Worm (Caenorhabditis elegans) whole organism, young adult: ENCODE results near the gene F41C3.2.

ENCODE experiments used
- D2030.7 ChIP-seq: fragments of 200-800 bp; sonication (Bioruptor generic); IDR thresholded peaks from 2 replicates; pipeline ENCODE4 v1.3.6; 2022; ENCODE audit warnings: missing genetic modification reagents, missing genetic modification characterization, missing compliant biosample characterization
- F10E7.11 ChIP-seq: sonication (generic microtip); optimal IDR thresholded peaks from 2 replicates; lab custom pipeline; 2017; ENCODE audit warnings: mild to moderate bottlenecking, missing genetic modification characterization, moderate library complexity, missing compliant biosample characterization
- F49E8.2 ChIP-seq: sonication (generic microtip); optimal IDR thresholded peaks from 3 replicates; lab custom pipeline; 2017; ENCODE audit warnings: missing genetic modification characterization, mild to moderate bottlenecking, missing compliant biosample characterization, antibody characterized with exemption, moderate library complexity; ENCODE audit not compliant: insufficient read depth
- Y53F4B.3 ChIP-seq: fragments of 200-800 bp; sonication (Bioruptor generic); IDR thresholded peaks from 2 replicates; pipeline ENCODE4 v1.3.6; 2022; ENCODE audit warnings: missing genetic modification reagents, missing genetic modification characterization, missing compliant biosample characterization
- atf-7 ChIP-seq: sonication (generic microtip); optimal IDR thresholded peaks from 2 replicates; lab custom pipeline; 2017; ENCODE audit warnings: mild to moderate bottlenecking, missing genetic modification characterization, missing compliant biosample characterization
- hlh-26 ChIP-seq: fragments of 200-800 bp; sonication (Bioruptor generic); conservative IDR thresholded peaks from 2 replicates; pipeline ENCODE4 v1.3.6; 2022; ENCODE audit warnings: missing genetic modification reagents, missing genetic modification characterization, missing compliant biosample characterization
- snpc-4 ChIP-seq, 5 experiments: fragments of 150-350 bp in 1 of 5; sonication (generic microtip) in 4 of 5; optimal IDR thresholded peaks; 2 replicates each; lab custom pipeline; 2014 to 2018; ENCODE audit warnings: missing genetic modification characterization in 5 of 5, missing biosample characterization in 3 of 5, antibody characterized with exemption in 2 of 5, mild to moderate bottlenecking in 2 of 5, missing compliant biosample characterization in 2 of 5, missing genotype in 2 of 5, moderate library complexity in 2 of 5, missing genetic modification reagents in 1 of 5
- somi-1 ChIP-seq: fragments of 200-800 bp; sonication (Bioruptor generic); optimal IDR thresholded peaks from 2 replicates; lab custom pipeline; 2018; ENCODE audit warnings: mild to moderate bottlenecking, missing genetic modification characterization, missing compliant biosample characterization
- xnd-1 ChIP-seq: sonication (generic microtip); optimal IDR thresholded peaks from 2 replicates; lab custom pipeline; 2016; ENCODE audit warnings: missing genotype, missing genetic modification reagents, missing genetic modification characterization, missing compliant biosample characterization

DNA sequence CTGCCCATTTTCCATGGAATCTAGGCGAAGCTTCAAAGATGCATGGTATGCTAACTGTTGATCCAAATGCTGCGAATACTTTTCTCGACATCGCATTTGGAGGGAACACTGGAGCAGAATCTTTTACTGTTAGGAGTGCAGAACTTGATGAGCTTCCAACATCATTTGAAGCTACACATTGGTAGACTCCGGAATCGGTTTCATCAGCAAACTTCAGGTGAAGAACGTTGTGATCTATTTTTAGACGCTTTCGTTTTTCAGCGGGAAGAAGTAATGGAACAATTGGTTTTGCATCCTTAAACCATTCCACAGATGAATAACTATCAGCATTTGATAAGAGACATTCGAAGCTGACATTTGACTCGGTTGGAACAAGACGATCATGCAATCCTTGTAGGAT, 50.8 kb downstream of the F41C3.2 start:
- TF ChIP-seq Y53F4B.3 (GFP tag; lab: Robert Waterston, UW) (no peak), D2030.7 (GFP tag; lab: Robert Waterston, UW) (no peak), somi-1 (no peak), atf-7 (no peak), hlh-26 (GFP tag; lab: Robert Waterston, UW) (no peak), F49E8.2 (tag; lab: Kevin White, UChicago) (no peak), F10E7.11 (tag; lab: Kevin White, UChicago) (no peak), xnd-1 (tag; lab: Kevin White, UChicago) (no peak), snpc-4 (GFP tag; optimal IDR thresholded peaks at IDR 0.05; lab: Kevin White, UChicago) (no peak), snpc-4 (tag; optimal IDR thresholded peaks at IDR 0.05; lab: Kevin White, UChicago) (no peak)
